Fruit fly (Drosophila melanogaster) whole organism, embryonic: Measurements from ENCODE around the gene cass.

Experiments
- Abd-B ChIP-seq: fragments of 200-800 bp; sonication (Bioruptor generic); optimal IDR thresholded peaks from 2 replicates; lab custom pipeline; 2018; ENCODE audit warnings: missing biosample characterization, mild to moderate bottlenecking, missing genetic modification characterization, moderate library complexity
- CG10462 ChIP-seq: fragments of 200-800 bp; sonication (Bioruptor generic); optimal IDR thresholded peaks from 2 replicates; lab custom pipeline; 2016; ENCODE audit warnings: missing biosample characterization, missing genetic modification characterization
- CG11504 ChIP-seq: fragments of 200-800 bp; sonication (Bioruptor generic); optimal IDR thresholded peaks from 3 replicates; lab custom pipeline; 2019; ENCODE audit warnings: missing biosample characterization, mild to moderate bottlenecking, missing genetic modification characterization, moderate library complexity
- CG12299 ChIP-seq: fragments of 200-800 bp; sonication (Bioruptor generic); optimal IDR thresholded peaks from 2 replicates; lab custom pipeline; 2018; ENCODE audit warnings: missing biosample characterization, mild to moderate bottlenecking, missing genetic modification characterization
- CG1233 ChIP-seq: fragments of 200-800 bp; sonication (Bioruptor generic); optimal IDR thresholded peaks from 4 replicates; lab custom pipeline; 2018; ENCODE audit warnings: missing biosample characterization, mild to moderate bottlenecking, missing genetic modification characterization
- CG12744 ChIP-seq: fragments of 200-800 bp; sonication (Bioruptor generic); optimal IDR thresholded peaks from 2 replicates; lab custom pipeline; 2016; ENCODE audit warnings: missing biosample characterization, missing genetic modification characterization
- CG15479 ChIP-seq: fragments of 200-800 bp; sonication (Bioruptor generic); optimal IDR thresholded peaks from 3 replicates; lab custom pipeline; 2019; ENCODE audit warnings: missing biosample characterization, mild to moderate bottlenecking, missing genetic modification characterization, moderate library complexity
- CG1602 ChIP-seq: fragments of 200-800 bp; sonication (Bioruptor generic); optimal IDR thresholded peaks from 3 replicates; lab custom pipeline; 2016; ENCODE audit warnings: missing biosample characterization, missing genetic modification characterization
- CG17361 ChIP-seq: fragments of 200-800 bp; sonication (Bioruptor generic); IDR thresholded peaks from 3 replicates; pipeline ENCODE4 v1.3.6; 2022; ENCODE audit warnings: missing biosample characterization, missing genetic modification characterization
- CG17912 ChIP-seq: fragments of 200-800 bp; sonication (Bioruptor generic); optimal IDR thresholded peaks from 2 replicates; lab custom pipeline; 2018; ENCODE audit warnings: missing biosample characterization, mild to moderate bottlenecking, missing genetic modification characterization
- CG2129 ChIP-seq: fragments of 200-800 bp; sonication (Bioruptor generic); IDR thresholded peaks from 2 replicates; pipeline ENCODE4 v1.3.6; 2022; ENCODE audit warnings: missing biosample characterization, missing genetic modification characterization; ENCODE audit not compliant: partially characterized antibody
- CG2678 ChIP-seq: fragments of 200-800 bp; sonication (Bioruptor generic); optimal IDR thresholded peaks from 3 replicates; lab custom pipeline; 2019; ENCODE audit warnings: missing biosample characterization, mild to moderate bottlenecking, missing genetic modification characterization, moderate library complexity
- CG2889 ChIP-seq: fragments of 200-800 bp; sonication (Bioruptor generic); IDR thresholded peaks from 3 replicates; pipeline ENCODE4 v1.3.6; 2022; ENCODE audit warnings: missing biosample characterization, missing genetic modification characterization
- CG31441 ChIP-seq: fragments of 200-800 bp; sonication (Bioruptor generic); IDR thresholded peaks from 2 replicates; pipeline ENCODE4 v1.3.6; 2022; ENCODE audit warnings: missing biosample characterization, missing genetic modification characterization
- CG3163 ChIP-seq: fragments of 200-800 bp; sonication (Bioruptor generic); optimal IDR thresholded peaks from 3 replicates; lab custom pipeline; 2016; ENCODE audit warnings: missing biosample characterization, missing genetic modification characterization
- CG4854 ChIP-seq: fragments of 200-800 bp; sonication (Bioruptor generic); optimal IDR thresholded peaks from 2 replicates; lab custom pipeline; 2016; ENCODE audit warnings: missing biosample characterization, missing genetic modification characterization, inconsistent platforms
- CG5180 ChIP-seq: fragments of 200-800 bp; sonication (Bioruptor generic); optimal IDR thresholded peaks from 3 replicates; lab custom pipeline; 2017; ENCODE audit warnings: missing biosample characterization, missing genetic modification characterization, mild to moderate bottlenecking, moderate library complexity, missing genetic modification reagents
- CG6272 ChIP-seq: fragments of 200-800 bp; sonication (Bioruptor generic); IDR thresholded peaks from 2 replicates; pipeline ENCODE4 v1.3.6; 2022; ENCODE audit warnings: missing biosample characterization, missing genetic modification characterization
- CG9727 ChIP-seq: fragments of 200-800 bp; sonication (Bioruptor generic); optimal IDR thresholded peaks from 3 replicates; lab custom pipeline; 2017; ENCODE audit warnings: missing biosample characterization, mild to moderate bottlenecking, missing genetic modification characterization
- Doc3 ChIP-seq: fragments of 200-800 bp; sonication (Bioruptor generic); IDR thresholded peaks from 3 replicates; pipeline ENCODE4 v1.3.6; 2022; ENCODE audit warnings: missing biosample characterization, missing genetic modification characterization; ENCODE audit not compliant: partially characterized antibody
- E2f2 ChIP-seq: fragments of 200-800 bp; sonication (Bioruptor generic); IDR thresholded peaks from 2 replicates; pipeline ENCODE4 v1.3.6; 2022; ENCODE audit warnings: missing biosample characterization, missing genetic modification characterization
- H15 ChIP-seq: fragments of 200-800 bp; sonication (Bioruptor generic); IDR thresholded peaks from 3 replicates; pipeline ENCODE4 v1.3.6; 2022; ENCODE audit warnings: missing biosample characterization, missing genetic modification characterization
- HmgD ChIP-seq: fragments of 200-800 bp; sonication (Bioruptor generic); optimal IDR thresholded peaks from 3 replicates; lab custom pipeline; 2016; ENCODE audit warnings: missing biosample characterization, missing genetic modification characterization
- Mrtf ChIP-seq: fragments of 200-800 bp; sonication (Bioruptor generic); IDR thresholded peaks from 3 replicates; pipeline ENCODE4 v1.3.6; 2022; ENCODE audit warnings: missing biosample characterization, missing genetic modification characterization
- NC2α ChIP-seq: fragments of 200-800 bp; sonication (Bioruptor generic); optimal IDR thresholded peaks from 2 replicates; lab custom pipeline; 2016; ENCODE audit warnings: missing biosample characterization, missing genetic modification characterization
- NC2β ChIP-seq: fragments of 200-800 bp; sonication (Bioruptor generic); optimal IDR thresholded peaks from 2 replicates; lab custom pipeline; 2016; ENCODE audit warnings: missing biosample characterization, missing genetic modification characterization
- Stat92E ChIP-seq, 3 experiments: fragments of >200 bp in 2 of 3; fragments of 200-800 bp in 1 of 3; sonication (Bioruptor generic) in 1 of 3; optimal IDR thresholded peaks; 2 replicates each; lab custom pipeline; 2017 to 2019; ENCODE audit warnings: missing biosample characterization in 3 of 3, missing genetic modification characterization in 3 of 3, mild to moderate bottlenecking in 1 of 3, moderate library complexity in 1 of 3
- al ChIP-seq: fragments of 200-800 bp; sonication (Bioruptor generic); IDR thresholded peaks from 2 replicates; pipeline ENCODE4 v1.3.6; 2022; ENCODE audit warnings: missing biosample characterization, missing genetic modification characterization
- az2 ChIP-seq: fragments of 200-800 bp; sonication (Bioruptor generic); optimal IDR thresholded peaks from 3 replicates; lab custom pipeline; 2016; ENCODE audit warnings: missing biosample characterization, missing genetic modification characterization
- bigmax ChIP-seq: fragments of 200-800 bp; sonication (Bioruptor generic); optimal IDR thresholded peaks from 2 replicates; lab custom pipeline; 2018; ENCODE audit warnings: missing biosample characterization, mild to moderate bottlenecking, missing genetic modification characterization
- cas ChIP-seq: fragments of 200-800 bp; sonication (Bioruptor generic); IDR thresholded peaks from 2 replicates; pipeline ENCODE4 v1.3.6; 2022; ENCODE audit warnings: missing biosample characterization, missing genetic modification characterization
- grn ChIP-seq: fragments of 200-800 bp; sonication (Bioruptor generic); optimal IDR thresholded peaks from 3 replicates; lab custom pipeline; 2017; ENCODE audit warnings: missing biosample characterization, missing genetic modification characterization
- jigr1 ChIP-seq: fragments of 200-800 bp; sonication (Bioruptor generic); IDR thresholded peaks from 3 replicates; pipeline ENCODE4 v1.3.6; 2022; ENCODE audit warnings: missing biosample characterization, missing genetic modification characterization
- kah ChIP-seq: fragments of 200-800 bp; sonication (Bioruptor generic); optimal IDR thresholded peaks from 2 replicates; lab custom pipeline; 2018; ENCODE audit warnings: missing biosample characterization, mild to moderate bottlenecking, missing genetic modification characterization
- kni ChIP-seq: fragments of 200-800 bp; sonication (Bioruptor generic); optimal IDR thresholded peaks from 3 replicates; lab custom pipeline; 2017; ENCODE audit warnings: mild to moderate bottlenecking, missing biosample characterization, missing genetic modification reagents, missing genetic modification characterization
- lab ChIP-seq: fragments of 200-800 bp; sonication (Bioruptor generic); optimal IDR thresholded peaks from 3 replicates; lab custom pipeline; 2017; ENCODE audit warnings: missing biosample characterization, missing genetic modification characterization, mild to moderate bottlenecking, moderate library complexity, missing genetic modification reagents
- lola ChIP-seq, 3 experiments: fragments of >200 bp in 2 of 3; fragments of 200-800 bp in 1 of 3; sonication (Bioruptor generic) in 1 of 3; optimal IDR thresholded peaks; 2 replicates each; lab custom pipeline; 2017 to 2019; ENCODE audit warnings: missing biosample characterization in 3 of 3, missing genetic modification characterization in 3 of 3, mild to moderate bottlenecking in 1 of 3, moderate library complexity in 1 of 3
- maf-S ChIP-seq: fragments of 200-800 bp; sonication (Bioruptor generic); optimal IDR thresholded peaks from 2 replicates; lab custom pipeline; 2016; ENCODE audit warnings: missing biosample characterization, missing genetic modification characterization
- nom ChIP-seq: fragments of 200-800 bp; sonication (Bioruptor generic); optimal IDR thresholded peaks from 2 replicates; lab custom pipeline; 2017; ENCODE audit warnings: missing biosample characterization, missing genetic modification characterization, mild to moderate bottlenecking, moderate library complexity, missing genetic modification reagents
- phol ChIP-seq: fragments of 200-800 bp; sonication (Bioruptor generic); optimal IDR thresholded peaks from 3 replicates; lab custom pipeline; 2018; ENCODE audit warnings: missing biosample characterization, mild to moderate bottlenecking, missing genetic modification characterization, moderate library complexity
- ro ChIP-seq: fragments of 200-800 bp; sonication (Bioruptor generic); IDR thresholded peaks from 2 replicates; pipeline ENCODE4 v1.3.6; 2022; ENCODE audit warnings: missing biosample characterization, missing genetic modification characterization
- slou ChIP-seq: fragments of 200-800 bp; sonication (Bioruptor generic); optimal IDR thresholded peaks from 3 replicates; lab custom pipeline; 2016; ENCODE audit warnings: missing biosample characterization, missing genetic modification characterization
- sna ChIP-seq: fragments of 200-800 bp; sonication (Bioruptor generic); IDR thresholded peaks from 2 replicates; pipeline ENCODE4 v1.3.6; 2022; ENCODE audit warnings: missing biosample characterization, missing genetic modification characterization; ENCODE audit not compliant: partially characterized antibody
- stc ChIP-seq: fragments of 200-800 bp; sonication (Bioruptor generic); IDR thresholded peaks from 2 replicates; pipeline ENCODE4 v1.3.6; 2022; ENCODE audit warnings: missing biosample characterization, missing genetic modification characterization
- tgo ChIP-seq: fragments of 200-800 bp; sonication (Bioruptor generic); IDR thresholded peaks from 3 replicates; pipeline ENCODE4 v1.3.6; 2022; ENCODE audit warnings: missing biosample characterization, missing genetic modification characterization
- trem ChIP-seq: fragments of 200-800 bp; optimal IDR thresholded peaks from 3 replicates; lab custom pipeline; 2019; ENCODE audit warnings: missing biosample characterization, mild to moderate bottlenecking, missing genetic modification characterization, moderate library complexity
- z ChIP-seq: fragments of 200-800 bp; sonication (Bioruptor generic); IDR thresholded peaks from 3 replicates; pipeline ENCODE4 v1.3.6; 2022; ENCODE audit warnings: missing biosample characterization, missing genetic modification characterization
- zf30C ChIP-seq: fragments of 200-800 bp; sonication (Bioruptor generic); optimal IDR thresholded peaks from 3 replicates; lab custom pipeline; 2018; ENCODE audit warnings: missing biosample characterization, mild to moderate bottlenecking, missing genetic modification characterization

Gene cass

DNA sequence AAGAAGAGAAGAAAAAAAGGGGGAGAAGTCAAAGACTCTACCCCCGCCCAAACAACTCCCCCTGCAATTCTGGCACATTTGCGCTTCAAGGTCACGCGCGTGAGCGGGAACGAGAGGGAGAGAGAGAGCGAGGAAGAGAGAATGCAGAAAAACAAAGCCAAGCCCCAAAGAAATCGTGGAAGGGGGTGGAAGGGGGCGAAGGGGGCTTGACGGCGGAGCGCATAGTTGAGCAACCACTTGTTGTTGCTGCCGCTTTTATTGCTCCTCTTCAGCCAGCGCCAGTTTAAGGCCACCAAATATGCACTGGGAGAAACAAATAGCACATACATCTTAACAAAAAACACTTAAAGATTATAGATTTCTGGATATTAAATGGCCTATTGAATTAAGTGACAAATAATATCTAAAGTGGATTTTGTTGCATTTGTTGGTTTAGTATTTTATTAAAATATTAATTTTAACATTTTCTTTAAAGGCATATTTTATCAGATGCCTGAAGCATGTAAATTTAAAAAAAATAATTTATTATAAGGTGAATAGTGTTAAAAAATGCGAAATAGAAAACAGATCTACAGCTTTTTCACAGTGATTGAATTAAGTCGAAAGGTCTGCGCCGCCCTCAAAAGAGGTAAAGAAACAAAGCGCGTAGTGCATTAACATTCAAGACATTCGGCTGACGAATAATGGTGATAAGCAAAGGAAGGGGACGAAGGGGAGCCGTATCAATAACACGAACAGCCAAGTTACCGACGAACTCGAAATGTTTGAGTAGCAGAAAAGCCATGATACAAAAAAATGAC lies 47.7 kb downstream of the cass start (continued):
- TF ChIP-seq CG2889 (GFP tag; lab: Robert Waterston, UW) (peak; percentile 76; the same call in 2 of the 3 replicates), Abd-B (GFP tag; lab: Kevin White, UChicago) (peak; percentile 97), Doc3 (GFP tag; lab: Robert Waterston, UW) (no peak), z (GFP tag; lab: Robert Waterston, UW) (0 out of 3 replicates have a peak, but pooled peaks have one; percentile 36), trem (tag; lab: Kevin White, UChicago) (peak; percentile 94), lola (GFP tag; optimal IDR thresholded peaks at IDR 0.05; lab: Kevin White, UChicago) (peak in 1 of 3 experiments; percentile 95), kni (GFP tag; lab: Kevin White, UChicago) (peak; percentile 83), slou (peak; percentile 54), CG3163 (GFP tag; lab: Kevin White, UChicago) (peak; percentile 14), tgo (GFP tag; lab: Robert Waterston, UW) (peak; percentile 74), CG17912 (GFP tag; lab: Kevin White, UChicago) (no peak), HmgD (GFP tag; lab: Kevin White, UChicago) (no peak), CG6272 (peak; percentile 90), stc (peak; percentile 96), sna (GFP tag; lab: Robert Waterston, UW) (no peak), ro (peak; percentile 48), CG9727 (GFP tag; lab: Kevin White, UChicago) (peak; percentile 82), jigr1 (GFP tag; lab: Robert Waterston, UW) (peak; percentile 93; the same call in 2 of the 3 replicates), CG31441 (GFP tag; lab: Robert Waterston, UW) (peak; percentile 100), Stat92E (GFP tag; optimal IDR thresholded peaks at IDR 0.05; lab: Kevin White, UChicago) (no peak), phol (tag; lab: Kevin White, UChicago) (peak; percentile 99), az2 (GFP tag; lab: Kevin White, UChicago) (peak; percentile 94), cas (GFP tag; lab: Robert Waterston, UW) (peak; percentile 57; the same call in 1 of the 2 replicates), lab (GFP tag; lab: Kevin White, UChicago) (peak; percentile 95), grn (GFP tag; lab: Kevin White, UChicago) (no peak), E2f2 (GFP tag; lab: Robert Waterston, UW) (peak; percentile 76), H15 (GFP tag; lab: Robert Waterston, UW) (peak; percentile 90), NC2α (GFP tag; lab: Kevin White, UChicago) (no peak), CG5180 (GFP tag; lab: Kevin White, UChicago) (peak; percentile 92), CG15479 (no peak), bigmax (GFP tag; lab: Kevin White, UChicago) (no peak), CG4854 (no peak), nom (GFP tag; lab: Kevin White, UChicago) (peak; percentile 93), CG1233 (GFP tag; lab: Kevin White, UChicago) (peak; percentile 96), CG12299 (tag; lab: Kevin White, UChicago) (peak; percentile 79), CG12744 (GFP tag; lab: Kevin White, UChicago) (no peak), CG11504 (peak; percentile 99), al (GFP tag; lab: Robert Waterston, UW) (peak; percentile 65), kah (peak; percentile 95), zf30C (GFP tag; lab: Kevin White, UChicago) (peak; percentile 53), CG10462 (peak; percentile 29), CG17361 (peak; percentile 100), CG1602 (GFP tag; lab: Kevin White, UChicago) (peak; percentile 84), Mrtf (GFP tag; lab: Robert Waterston, UW) (peak; percentile 90; the same call in 2 of the 3 replicates), CG2129 (GFP tag; lab: Robert Waterston, UW) (no peak), maf-S (GFP tag; lab: Kevin White, UChicago) (peak; percentile 25), CG2678 (tag; lab: Kevin White, UChicago) (peak; percentile 99), NC2β (GFP tag; lab: Kevin White, UChicago) (peak; percentile 34)
